Worm (Caenorhabditis elegans): Measurements from ENCODE around the gene fut-2.
"Not testable (repeated sequence)": the region's sequence is repeated elsewhere in the genome, so short reads cannot be mapped to it uniquely, and the experiment has no call there.

The fut-2 gene

DNA sequence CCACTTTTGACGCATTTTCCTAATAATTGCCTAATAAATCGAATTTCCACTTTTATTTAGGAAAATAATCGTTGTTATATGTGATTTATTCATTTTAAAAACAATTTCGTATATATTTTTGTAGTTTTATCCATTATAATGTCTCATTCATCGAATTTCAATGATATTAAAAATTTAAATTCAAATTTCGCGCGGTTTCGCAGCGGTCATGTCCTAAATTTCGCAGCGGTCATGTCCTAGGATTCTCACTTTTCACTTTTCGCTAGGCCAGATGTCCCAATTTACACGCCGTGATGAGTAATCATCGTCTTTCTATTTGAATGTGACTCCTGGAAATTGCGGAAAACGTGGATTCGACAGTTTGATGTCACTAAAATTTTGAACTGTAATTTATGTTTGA is 6.1 kb upstream of the fut-2 start, which contains the start of gene ZK1055.4:
Gene ZK1055.4, plus strand, starts transcription at position 301 of the 400 bp plus-strand sequence.
- not testable (repeated sequence) for TF ChIP-seq nhr-21, R02D3.7, ztf-11 (tag; optimal IDR thresholded peaks at IDR 0.05)

- no peak for TF ChIP-seq nhr-77 (tag; optimal IDR thresholded peaks at IDR 0.05)
- TF ChIP-seq fos-1 (tag; optimal IDR thresholded peaks at IDR 0.05) = peak; percentile 74
Observed at ce11 chrV:6579992-6580391, 4.3 kb upstream of the fut-2 start, which contains the start of gene EGAP9.3. TSS of gene EGAP9.3 (minus strand) at chrV:6580122.

ce11 chrV:6576567-6576966 is 877 bp upstream of the fut-2 start, which contains the start of gene EGAP9.4:
TSS of gene EGAP9.4 (plus strand) at chrV:6576867.
- TF ChIP-seq ama-1 (optimal IDR thresholded peaks at IDR 0.05) (no peak), blmp-1 (tag; optimal IDR thresholded peaks at IDR 0.05; ENCODE audit: insufficient read depth) (no peak), ZK546.5 (tag; optimal IDR thresholded peaks at IDR 0.05) (no peak), nhr-10 (tag; optimal IDR thresholded peaks at IDR 0.05) (no peak)

DNA sequence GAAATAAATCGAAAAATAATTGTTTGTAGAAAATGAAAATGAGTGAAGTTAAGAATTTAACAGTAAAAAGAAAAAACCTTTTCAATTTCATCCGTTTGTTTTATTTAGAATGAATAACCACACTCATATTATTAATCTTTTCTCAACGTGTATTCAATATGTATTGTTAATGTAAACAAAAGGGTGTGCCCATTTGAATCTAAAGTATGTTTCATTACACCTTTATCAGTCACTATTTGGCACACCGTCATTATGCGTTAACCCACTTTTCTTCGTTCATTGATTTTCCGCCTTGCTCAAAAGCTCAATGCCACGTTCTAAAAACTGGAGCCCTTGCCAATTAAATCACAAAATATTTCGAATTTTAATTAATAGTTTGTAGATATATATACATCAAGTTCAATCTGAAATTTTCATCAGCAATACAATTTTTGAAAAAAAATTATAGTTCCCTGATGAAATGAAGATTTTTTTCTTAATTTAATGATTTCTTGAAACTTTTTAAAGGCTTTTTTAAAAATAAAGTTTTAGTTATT is 9.8 kb downstream of the fut-2 start, which contains the start of gene K04A8.1:
Gene K04A8.1, plus strand, starts transcription at position 486 of the 536 bp plus-strand sequence.
- TF ChIP-seq nhr-6 (tag; optimal IDR thresholded peaks at IDR 0.05) (no peak), sma-9 (GFP tag; optimal IDR thresholded peaks at IDR 0.05) (no peak), sma-9 (tag; optimal IDR thresholded peaks at IDR 0.05) (no peak), nhr-12 (tag; optimal IDR thresholded peaks at IDR 0.05) (no peak), snpc-4 (tag; optimal IDR thresholded peaks at IDR 0.05) (no peak), fos-1 (tag; optimal IDR thresholded peaks at IDR 0.05) (peak; percentile 59), crh-2 (tag; optimal IDR thresholded peaks at IDR 0.05) (peak; percentile 15), nhr-11 (tag; optimal IDR thresholded peaks at IDR 0.05) (no peak)

ce11 chrV:6561592-6561991 is 14.1 kb downstream of the fut-2 start, which contains the start of gene spp-19:
TSS of gene spp-19 (minus strand) at chrV:6561692.
- TF ChIP-seq ZK546.5 (tag; optimal IDR thresholded peaks at IDR 0.05) (no peak), aly-2 (tag; optimal IDR thresholded peaks at IDR 0.05) (no peak), nhr-10 (tag; optimal IDR thresholded peaks at IDR 0.05) (no peak), R02D3.7 (tag; optimal IDR thresholded peaks at IDR 0.05) (no peak), ama-1 (optimal IDR thresholded peaks at IDR 0.05) (no peak), nhr-23 (tag; optimal IDR thresholded peaks at IDR 0.05) (no peak)

ce11 chrV:6559585-6559984 is 16.1 kb downstream of the fut-2 start:
- TF ChIP-seq ZK546.5 (tag; optimal IDR thresholded peaks at IDR 0.05) (no peak), blmp-1 (tag; optimal IDR thresholded peaks at IDR 0.05; ENCODE audit: insufficient read depth) (no peak), sma-9 (GFP tag; optimal IDR thresholded peaks at IDR 0.05) (peak; percentile 4), sma-9 (tag; optimal IDR thresholded peaks at IDR 0.05) (no peak), sem-4 (tag; optimal IDR thresholded peaks at IDR 0.05) (no peak), aly-2 (tag; optimal IDR thresholded peaks at IDR 0.05) (no peak), sma-3 (GFP tag; optimal IDR thresholded peaks at IDR 0.05) (peak; percentile 7)

- TF ChIP-seq alr-1 (tag; optimal IDR thresholded peaks at IDR 0.05) = no peak
- no peak for TF ChIP-seq ceh-82 (tag; optimal IDR thresholded peaks at IDR 0.05)
- no peak for TF ChIP-seq nhr-23 (tag; optimal IDR thresholded peaks at IDR 0.05)
- no peak for TF ChIP-seq lin-39 (tag; optimal IDR thresholded peaks at IDR 0.05)
- no peak for TF ChIP-seq lin-13 (GFP tag; optimal IDR thresholded peaks at IDR 0.05)
- no peak for TF ChIP-seq crh-2 (tag; optimal IDR thresholded peaks at IDR 0.05)
- TF ChIP-seq ztf-1 (GFP tag; conservative IDR thresholded peaks at IDR 0.05) = no peak
Observed at ce11 chrV:6559105-6559504, 16.6 kb downstream of the fut-2 start, which contains the start of gene spp-26. TSS of gene spp-26 (minus strand) at chrV:6559205.

DNA sequence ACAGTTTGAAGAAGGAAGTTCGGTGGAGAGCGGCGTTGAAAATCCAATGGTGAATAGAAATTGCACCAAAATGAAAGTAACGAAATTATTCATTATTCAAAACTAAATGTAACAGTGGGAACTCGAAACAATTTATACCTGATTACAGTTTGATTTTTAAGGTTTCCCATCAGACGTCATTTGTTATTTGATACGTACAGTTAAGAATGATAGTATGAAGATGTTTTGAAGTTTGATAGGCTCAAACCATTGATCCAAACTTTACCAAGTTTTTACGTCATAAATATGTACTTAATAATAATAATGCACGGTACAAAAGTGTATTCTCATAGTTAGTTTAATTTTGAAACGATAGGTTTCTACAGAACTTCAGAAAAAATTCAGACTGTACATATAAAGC is 17.6 kb downstream of the fut-2 start, which contains the start of gene spp-20:
Gene spp-20, minus strand, starts transcription at position 101 of the 400 bp plus-strand sequence.
- TF ChIP-seq egl-27 (tag; optimal IDR thresholded peaks at IDR 0.05) (no peak), alr-1 (tag; optimal IDR thresholded peaks at IDR 0.05) (no peak)

All from whole organism, L2 larva.